Worm (Caenorhabditis elegans): ENCODE measurements around the gene erp-44.2.
A peak's percentile ranks its signal among the peaks of the same experiment; 100 is the strongest.

The erp-44.2 gene

DNA sequence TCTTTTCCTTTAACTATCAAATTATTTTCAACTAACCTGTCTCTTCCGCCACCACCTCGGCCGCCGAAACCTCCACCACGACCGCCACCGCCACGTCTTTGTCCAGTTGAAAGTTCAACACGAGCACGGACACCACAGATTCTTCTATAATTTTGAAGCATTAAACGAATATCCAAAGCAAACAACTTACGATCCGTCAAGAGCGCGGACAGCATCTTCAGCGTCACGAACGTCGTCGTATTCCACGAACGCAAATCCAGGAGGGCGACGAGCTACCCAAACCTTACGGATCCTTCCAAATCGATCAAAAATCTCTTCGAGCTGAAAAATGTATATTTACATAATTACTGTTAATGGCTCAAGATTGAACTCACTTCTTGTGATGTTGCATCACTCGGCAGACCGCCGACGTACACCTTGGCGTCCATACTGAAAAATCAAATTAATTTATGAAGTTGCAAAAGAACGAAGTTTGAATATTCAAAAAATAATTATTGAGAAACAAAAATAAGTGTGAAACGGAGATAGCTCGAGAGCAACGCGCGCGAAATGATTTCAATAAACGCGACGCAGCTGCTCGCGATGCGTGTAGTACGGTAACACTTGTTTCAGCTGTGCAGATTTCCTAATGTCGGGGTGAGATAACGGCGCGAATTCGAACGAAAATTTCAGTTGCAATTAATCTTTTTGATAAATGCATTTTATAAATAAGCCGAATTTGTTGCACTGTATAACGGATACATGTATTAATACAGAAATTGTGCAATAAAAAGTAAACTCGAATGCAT is 43.5 kb downstream of the erp-44.2 start, which contains the start of gene rsp-6 (continued):
- peak; percentile 79 for TF ChIP-seq nhr-19 (GFP tag; conservative IDR thresholded peaks at IDR 0.05)
- TF ChIP-seq ets-5 (GFP tag; IDR thresholded peaks at IDR 0.05), result no peak
- TF ChIP-seq mef-2 (tag; optimal IDR thresholded peaks at IDR 0.05), result peak; percentile 54
- TF ChIP-seq nhr-28 (tag; optimal IDR thresholded peaks at IDR 0.05), result no peak
- TF ChIP-seq zag-1 (tag; optimal IDR thresholded peaks at IDR 0.05), result no peak
- peak; percentile 71 for TF ChIP-seq jun-1 (tag; optimal IDR thresholded peaks at IDR 0.05)
- TF ChIP-seq nhr-84 (tag; optimal IDR thresholded peaks at IDR 0.05), result no peak
- no peak for TF ChIP-seq alr-1 (tag; optimal IDR thresholded peaks at IDR 0.05; ENCODE audit: borderline replicate concordance)
- peak; percentile 5 for TF ChIP-seq aha-1 (tag; optimal IDR thresholded peaks at IDR 0.05)
- TF ChIP-seq fkh-10 (GFP tag; optimal IDR thresholded peaks at IDR 0.05), result peak; percentile 67
- TF ChIP-seq unc-86 (tag; optimal IDR thresholded peaks at IDR 0.05), result peak; percentile 83
- TF ChIP-seq ceh-8 (GFP tag; optimal IDR thresholded peaks at IDR 0.05), result no peak
- peak; percentile 79 for TF ChIP-seq dsc-1 (tag; optimal IDR thresholded peaks at IDR 0.05)
- peak; percentile 98 to 99 for TF ChIP-seq lsy-2 (tag; optimal IDR thresholded peaks at IDR 0.05)
- TF ChIP-seq mdl-1 (tag; optimal IDR thresholded peaks at IDR 0.05), result peak in 1 of 2 experiments; percentile 89
- peak; percentile 85 for TF ChIP-seq nhr-20 (tag; optimal IDR thresholded peaks at IDR 0.05)
- no peak for TF ChIP-seq fkh-4 (tag; optimal IDR thresholded peaks at IDR 0.05; ENCODE audit: borderline replicate concordance)
- peak; percentile 88 for TF ChIP-seq tbx-2 (tag; optimal IDR thresholded peaks at IDR 0.05)
- peak; percentile 10 for TF ChIP-seq snpc-4 (tag; optimal IDR thresholded peaks at IDR 0.05)
- peak; percentile 50 for TF ChIP-seq lin-39 (tag; optimal IDR thresholded peaks at IDR 0.05)
- no peak for TF ChIP-seq nhr-76 (tag; optimal IDR thresholded peaks at IDR 0.05)
- peak; percentile 84 for TF ChIP-seq swsn-7 (tag; optimal IDR thresholded peaks at IDR 0.05)
- peak; percentile 92 for TF ChIP-seq nhr-71 (tag; optimal IDR thresholded peaks at IDR 0.05)
- TF ChIP-seq nhr-47 (tag; optimal IDR thresholded peaks at IDR 0.05), result peak; percentile 87
- TF ChIP-seq sptf-1 (tag; optimal IDR thresholded peaks at IDR 0.05), result no peak
- peak; percentile 65 for TF ChIP-seq ceh-88 (GFP tag; IDR thresholded peaks at IDR 0.05)
- peak; percentile 95 to 98 for TF ChIP-seq lin-35 (GFP tag; optimal IDR thresholded peaks at IDR 0.05)
- TF ChIP-seq pag-3 (tag; optimal IDR thresholded peaks at IDR 0.05; ENCODE audit: borderline replicate concordance, insufficient read depth), result no peak
- no peak for TF ChIP-seq pax-3 (tag; optimal IDR thresholded peaks at IDR 0.05)
- TF ChIP-seq mep-1 (tag; optimal IDR thresholded peaks at IDR 0.05), result peak; percentile 84
- TF ChIP-seq aly-2 (tag; optimal IDR thresholded peaks at IDR 0.05), result peak; percentile 51
- peak; percentile 87 for TF ChIP-seq xbp-1 (tag; optimal IDR thresholded peaks at IDR 0.05)
- peak; percentile 84 for TF ChIP-seq blmp-1 (tag; optimal IDR thresholded peaks at IDR 0.05)
- peak; percentile 33 for TF ChIP-seq zip-4 (GFP tag; optimal IDR thresholded peaks at IDR 0.05)
- no peak for TF ChIP-seq nhr-12 (tag; optimal IDR thresholded peaks at IDR 0.05)
- TF ChIP-seq ama-1 (optimal IDR thresholded peaks at IDR 0.05), result no peak
- peak; percentile 81 for TF ChIP-seq rnt-1 (tag; optimal IDR thresholded peaks at IDR 0.05)
- no peak for TF ChIP-seq unc-62 (GFP tag; optimal IDR thresholded peaks at IDR 0.05)
- TF ChIP-seq pqm-1 (tag; optimal IDR thresholded peaks at IDR 0.05), result no peak
- peak; percentile 83 for TF ChIP-seq isw-1 (GFP tag; IDR thresholded peaks at IDR 0.05)
- TF ChIP-seq skn-1 (tag; optimal IDR thresholded peaks at IDR 0.05), result peak; percentile 89
- peak; percentile 90 for TF ChIP-seq vab-15 (tag; optimal IDR thresholded peaks at IDR 0.05)

DNA sequence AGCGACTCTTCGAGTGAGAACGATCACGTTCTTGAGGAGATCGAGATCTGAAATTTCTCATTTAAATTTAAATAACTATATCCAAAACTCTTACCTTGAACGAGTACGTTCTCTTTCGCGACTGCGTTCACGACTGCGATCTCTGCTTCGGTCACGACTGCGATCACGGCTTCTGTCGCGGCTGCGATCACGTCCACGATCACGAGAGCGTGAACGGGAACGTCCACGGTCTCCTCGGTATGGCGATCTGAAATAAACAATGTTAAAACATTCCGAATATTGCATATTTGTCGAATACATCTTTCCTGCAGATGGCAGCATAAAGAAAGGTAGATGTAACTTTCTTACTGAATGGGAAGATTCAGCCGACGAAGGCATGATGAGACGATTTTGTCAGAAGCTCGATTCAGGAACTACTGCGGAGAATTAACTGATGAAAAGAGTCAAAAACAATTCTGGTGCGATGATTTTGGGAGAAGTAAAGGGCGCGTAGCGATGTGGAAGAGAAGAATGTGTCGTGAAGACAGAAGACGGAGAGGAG is 44.3 kb downstream of the erp-44.2 start:
- TF ChIP-seq efl-1 (optimal IDR thresholded peaks at IDR 0.05) (no peak), efl-1 (GFP tag; optimal IDR thresholded peaks at IDR 0.05 in 1 of 2) (peak in 1 of 2 experiments; percentile 72), hlh-4 (tag; optimal IDR thresholded peaks at IDR 0.05) (no peak)

Measured in whole organism, L1 larva.